Worm (Caenorhabditis elegans) whole organism, mixed stage, embryonic: Measurements from ENCODE around the gene F19B10.1.

Experiments used
- bed-3 ChIP-seq: fragments of 200-800 bp; sonication (Bioruptor generic); optimal IDR thresholded peaks from 3 replicates; lab custom pipeline; 2018; ENCODE audit warnings: mild to moderate bottlenecking, missing genetic modification characterization, moderate library complexity, missing compliant biosample characterization
- blmp-1 ChIP-seq: fragments of 150-350 bp; optimal IDR thresholded peaks from 2 replicates; lab custom pipeline; 2014; ENCODE audit warnings: missing biosample characterization, missing genetic modification characterization
- ces-1 ChIP-seq: fragments of 150-350 bp; optimal IDR thresholded peaks from 2 replicates; lab custom pipeline; 2014; ENCODE audit warnings: missing biosample characterization, missing genetic modification reagents, missing genetic modification characterization
- elt-3 ChIP-seq: fragments of 150-350 bp; optimal IDR thresholded peaks from 2 replicates; lab custom pipeline; 2014; ENCODE audit warnings: missing biosample characterization, missing genetic modification characterization
- lin-13 ChIP-seq: fragments of 150-350 bp; optimal IDR thresholded peaks from 2 replicates; lab custom pipeline; 2014; ENCODE audit warnings: missing biosample characterization, missing genetic modification characterization
- lin-32 ChIP-seq: fragments of 200-800 bp; sonication (Bioruptor generic); optimal IDR thresholded peaks from 2 replicates; lab custom pipeline; 2018; ENCODE audit warnings: mild to moderate bottlenecking, missing genetic modification characterization, missing compliant biosample characterization
- lsy-2 ChIP-seq: fragments of 150-350 bp; optimal IDR thresholded peaks from 2 replicates; lab custom pipeline; 2014; ENCODE audit warnings: missing biosample characterization, missing genetic modification characterization
- nhr-12 ChIP-seq: fragments of 150-350 bp; optimal IDR thresholded peaks from 2 replicates; lab custom pipeline; 2014; ENCODE audit warnings: missing biosample characterization, missing genetic modification characterization
- nhr-237 ChIP-seq: fragments of 150-350 bp; optimal IDR thresholded peaks from 2 replicates; lab custom pipeline; 2014; ENCODE audit warnings: missing biosample characterization, missing genetic modification characterization
- nhr-76 ChIP-seq: sonication (generic microtip); optimal IDR thresholded peaks from 2 replicates; lab custom pipeline; 2017; ENCODE audit warnings: missing biosample characterization, missing genetic modification characterization
- pha-4 ChIP-seq: fragments of 150-350 bp; optimal IDR thresholded peaks from 2 replicates; lab custom pipeline; 2018; ENCODE audit warnings: missing biosample characterization, missing genetic modification reagents, missing genetic modification characterization
- tbx-8 ChIP-seq: fragments of 200-800 bp; sonication (Bioruptor generic); optimal IDR thresholded peaks from 2 replicates; lab custom pipeline; 2018; ENCODE audit warnings: mild to moderate bottlenecking, missing genetic modification characterization, moderate library complexity, missing compliant biosample characterization
- unc-62 ChIP-seq: fragments of 150-350 bp; optimal IDR thresholded peaks from 2 replicates; lab custom pipeline; 2014; ENCODE audit warnings: missing biosample characterization, missing genetic modification reagents, missing genetic modification characterization

DNA sequence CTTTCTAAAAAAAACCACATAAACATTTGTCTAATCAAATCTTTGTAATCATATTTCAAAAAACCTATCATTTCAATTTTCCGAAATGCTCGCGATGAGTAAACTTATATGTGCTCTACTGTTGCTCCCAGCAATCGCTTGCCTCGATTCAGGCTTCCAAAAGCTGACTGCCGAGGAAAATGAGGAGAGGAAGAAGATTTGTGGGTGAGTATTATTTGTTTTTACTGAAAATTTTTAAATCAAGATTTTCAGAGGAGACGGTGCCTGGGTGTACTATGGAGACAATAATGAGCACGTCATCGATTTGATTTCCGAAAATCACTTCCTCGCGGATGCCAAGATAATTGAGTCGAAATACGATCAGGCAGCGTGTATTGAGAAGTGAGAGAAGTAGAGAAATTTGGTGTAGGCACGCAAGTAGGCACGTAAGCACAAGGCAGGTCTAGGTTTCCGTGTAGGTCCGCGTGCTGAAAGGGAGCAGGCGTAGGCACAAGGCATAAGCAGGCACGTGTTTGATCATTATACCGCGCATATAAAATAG lies 41.3 kb downstream of the F19B10.1 start, which contains the start of gene C46E10.1:
- TF ChIP-seq unc-62 (GFP tag; lab: Kevin White, UChicago) = no peak
- TF ChIP-seq elt-3 = no peak
- no peak for TF ChIP-seq lsy-2
- TF ChIP-seq lin-32 (GFP tag; lab: Kevin White, UChicago) = no peak
- TF ChIP-seq blmp-1 (tag; lab: Kevin White, UChicago) = no peak
- TF ChIP-seq nhr-12 = no peak
- TF ChIP-seq tbx-8 (GFP tag; lab: Kevin White, UChicago) = no peak
- no peak for TF ChIP-seq nhr-76 (tag; lab: Kevin White, UChicago)
- TF ChIP-seq nhr-237 (tag; lab: Kevin White, UChicago) = no peak
- TF ChIP-seq pha-4 (tag; lab: Kevin White, UChicago) = no peak
- TF ChIP-seq ces-1 = no peak
- no peak for TF ChIP-seq bed-3 (GFP tag; lab: Kevin White, UChicago)
- no peak for TF ChIP-seq lin-13 (tag; lab: Kevin White, UChicago)
